Fruit fly (Drosophila melanogaster): ENCODE data around the gene peb.

peb gene

DNA sequence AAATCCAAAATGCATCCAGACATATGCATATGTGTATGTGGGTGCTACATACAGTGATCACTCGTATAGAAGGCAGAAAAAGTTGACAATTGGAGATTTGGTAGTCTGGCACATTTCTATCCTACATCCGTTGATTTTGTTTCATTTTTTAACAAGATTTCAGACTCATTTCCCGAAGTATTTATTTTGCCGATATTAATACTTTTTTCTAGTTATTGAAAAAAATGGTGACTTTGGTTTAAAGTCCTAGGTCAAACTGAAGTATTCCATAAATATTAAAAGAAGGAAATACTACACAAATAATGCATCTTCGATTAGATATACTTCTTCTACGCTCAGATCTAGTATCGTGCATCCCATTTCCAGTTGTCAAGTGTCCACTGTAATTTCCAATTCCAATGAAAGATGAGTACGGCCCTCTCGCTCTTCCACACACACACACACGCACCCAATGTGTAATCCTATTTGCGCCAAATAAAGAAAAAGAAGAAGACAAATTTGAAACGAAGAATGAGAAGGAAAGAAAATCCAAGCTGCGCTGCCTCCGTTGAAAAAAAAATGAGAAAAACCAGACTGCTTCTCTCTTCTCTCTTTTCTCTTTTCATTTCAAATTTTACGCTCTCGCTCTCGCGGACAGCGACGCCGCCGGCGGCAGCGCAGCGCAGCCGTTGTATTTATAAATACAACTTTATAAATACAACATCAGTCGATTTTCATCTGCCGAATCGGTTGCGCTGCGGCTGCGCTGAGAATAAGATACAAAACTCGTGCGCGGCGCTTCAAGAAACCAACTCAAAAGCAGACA lies at the start of gene peb:
TSS of gene peb (plus strand) at position 700 of the 805 bp plus-strand sequence.
- TF ChIP-seq CTCF (optimal IDR thresholded peaks at IDR 0.05) = no peak
- TF ChIP-seq CG8478 (optimal IDR thresholded peaks at IDR 0.05) = no peak

DNA sequence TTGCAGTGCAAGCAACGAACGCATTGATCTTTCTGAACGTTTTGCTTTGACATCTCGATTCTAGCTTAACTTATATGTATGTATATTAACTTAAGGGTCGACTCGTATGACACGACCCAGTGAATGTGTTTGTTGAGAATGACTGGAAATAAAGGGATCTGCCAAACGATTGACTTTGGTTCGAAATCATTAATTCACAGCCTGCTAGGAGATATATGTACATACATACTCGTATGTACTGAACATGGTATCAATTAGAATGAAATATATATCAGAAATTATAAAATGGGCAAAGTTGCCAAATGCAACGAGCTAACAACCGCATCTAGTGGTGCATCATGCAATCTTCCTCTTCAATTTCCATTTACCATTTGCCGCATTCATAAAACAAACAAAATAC lies 45.5 kb upstream of the peb start, which contains the start of gene CG12684:
TSS of gene CG12684 (minus strand) at position 101 of the 400 bp plus-strand sequence.
- no peak for TF ChIP-seq CG8478 (optimal IDR thresholded peaks at IDR 0.05)
- no peak for TF ChIP-seq CTCF (optimal IDR thresholded peaks at IDR 0.05)

DNA sequence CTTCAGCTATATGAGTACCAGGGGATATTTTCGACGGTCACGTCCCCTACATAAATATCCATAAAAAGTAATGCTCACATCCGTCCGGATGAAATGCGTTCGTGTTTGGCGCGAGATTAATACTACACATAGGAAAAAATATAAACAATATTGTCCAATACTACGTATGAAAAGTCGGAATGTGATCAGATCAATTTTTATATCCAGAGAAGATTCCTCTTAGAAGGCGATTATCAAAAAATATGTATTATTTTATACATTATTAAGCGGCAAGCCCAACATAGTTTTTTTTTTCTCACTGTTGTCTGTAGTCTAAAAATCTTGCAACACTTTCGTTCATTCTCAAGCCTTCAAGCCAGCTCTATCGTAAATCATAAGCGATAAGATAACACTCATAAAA lies 43.4 kb upstream of the peb start:
- TF ChIP-seq CG8478 (optimal IDR thresholded peaks at IDR 0.05) (no peak), CTCF (optimal IDR thresholded peaks at IDR 0.05) (no peak)

DNA sequence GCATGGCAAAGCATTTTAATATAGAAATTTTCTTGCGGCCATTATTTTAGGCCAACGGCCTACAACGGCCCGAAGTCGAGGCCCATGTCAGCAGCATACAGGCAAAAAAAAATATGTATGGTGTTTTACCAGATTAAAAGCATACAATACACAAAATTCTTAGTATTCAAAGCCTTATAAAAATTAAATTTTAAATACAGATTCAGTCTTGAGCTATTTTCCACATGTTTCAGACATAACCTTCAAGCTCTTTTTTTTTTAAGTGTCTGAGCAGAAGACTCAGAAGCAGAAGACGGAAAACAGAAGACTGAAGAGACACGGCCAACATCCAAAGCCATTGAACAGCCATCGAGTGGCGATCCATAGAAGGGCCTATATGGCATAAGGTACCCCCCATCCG lies 35.6 kb upstream of the peb start:
- no peak for TF ChIP-seq CTCF (optimal IDR thresholded peaks at IDR 0.05)
- TF ChIP-seq CG8478 (optimal IDR thresholded peaks at IDR 0.05) = no peak

DNA sequence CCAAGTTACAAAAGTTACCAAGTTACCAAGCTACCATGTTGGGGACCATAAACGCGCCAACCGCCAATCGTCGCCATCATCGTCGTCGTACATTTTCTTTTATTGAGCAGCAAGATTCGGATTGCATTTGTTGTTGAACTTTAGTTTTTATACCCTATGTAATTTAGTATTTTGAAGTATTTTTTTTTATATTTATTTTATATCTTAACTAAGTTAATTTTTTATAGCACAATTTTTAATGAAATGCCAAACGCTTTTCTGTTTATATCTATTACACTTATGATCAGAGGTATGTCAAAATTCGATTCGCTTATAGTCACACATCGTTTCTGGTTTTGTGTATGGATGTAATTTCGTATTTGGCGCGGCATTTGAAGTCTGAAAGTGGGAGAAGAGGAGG lies 34.9 kb upstream of the peb start:
- TF ChIP-seq CTCF (optimal IDR thresholded peaks at IDR 0.05) (no peak), CG8478 (optimal IDR thresholded peaks at IDR 0.05) (no peak)

DNA sequence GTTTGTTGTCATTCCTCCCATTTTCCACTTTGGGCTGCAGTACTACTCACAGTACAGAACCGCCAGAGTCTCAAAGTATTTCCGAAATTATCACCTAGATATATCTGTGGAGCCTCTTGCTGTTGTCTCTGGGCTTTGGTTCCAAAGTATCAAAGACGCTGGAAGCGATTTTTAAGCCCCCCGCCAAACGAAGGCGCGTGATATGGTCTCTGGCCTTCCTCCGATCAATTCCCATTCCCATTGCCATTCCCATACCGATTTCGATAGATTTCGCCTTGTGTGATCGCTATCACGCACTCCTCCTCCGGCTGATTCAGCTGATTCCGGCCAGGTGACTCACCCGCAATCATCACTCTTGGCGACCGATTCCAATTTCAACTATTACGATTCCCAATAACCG lies 29.8 kb upstream of the peb start:
- no peak for TF ChIP-seq CG8478 (optimal IDR thresholded peaks at IDR 0.05)
- no peak for TF ChIP-seq CTCF (optimal IDR thresholded peaks at IDR 0.05)

DNA sequence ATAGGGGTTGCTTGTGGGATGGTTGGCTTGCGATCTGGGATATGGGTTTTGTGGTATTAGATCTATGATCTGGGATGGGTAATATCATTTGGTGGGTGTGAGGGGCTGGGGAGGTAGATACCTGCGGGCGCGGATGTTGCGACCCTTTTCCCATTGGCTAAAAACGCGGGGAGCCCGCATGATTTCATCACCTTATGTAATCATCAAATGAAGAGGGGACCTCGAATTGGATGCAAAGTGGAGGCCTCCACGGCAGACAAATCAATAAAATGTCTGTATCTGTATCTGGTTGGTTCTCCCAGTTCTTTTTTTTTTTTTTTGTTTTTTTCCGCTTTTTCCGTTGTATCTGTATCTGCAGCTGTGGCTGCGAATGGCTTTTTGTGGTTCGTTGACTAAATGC lies 28.4 kb upstream of the peb start:
- TF ChIP-seq CTCF (optimal IDR thresholded peaks at IDR 0.05) = no peak
- no peak for TF ChIP-seq CG8478 (optimal IDR thresholded peaks at IDR 0.05)

DNA sequence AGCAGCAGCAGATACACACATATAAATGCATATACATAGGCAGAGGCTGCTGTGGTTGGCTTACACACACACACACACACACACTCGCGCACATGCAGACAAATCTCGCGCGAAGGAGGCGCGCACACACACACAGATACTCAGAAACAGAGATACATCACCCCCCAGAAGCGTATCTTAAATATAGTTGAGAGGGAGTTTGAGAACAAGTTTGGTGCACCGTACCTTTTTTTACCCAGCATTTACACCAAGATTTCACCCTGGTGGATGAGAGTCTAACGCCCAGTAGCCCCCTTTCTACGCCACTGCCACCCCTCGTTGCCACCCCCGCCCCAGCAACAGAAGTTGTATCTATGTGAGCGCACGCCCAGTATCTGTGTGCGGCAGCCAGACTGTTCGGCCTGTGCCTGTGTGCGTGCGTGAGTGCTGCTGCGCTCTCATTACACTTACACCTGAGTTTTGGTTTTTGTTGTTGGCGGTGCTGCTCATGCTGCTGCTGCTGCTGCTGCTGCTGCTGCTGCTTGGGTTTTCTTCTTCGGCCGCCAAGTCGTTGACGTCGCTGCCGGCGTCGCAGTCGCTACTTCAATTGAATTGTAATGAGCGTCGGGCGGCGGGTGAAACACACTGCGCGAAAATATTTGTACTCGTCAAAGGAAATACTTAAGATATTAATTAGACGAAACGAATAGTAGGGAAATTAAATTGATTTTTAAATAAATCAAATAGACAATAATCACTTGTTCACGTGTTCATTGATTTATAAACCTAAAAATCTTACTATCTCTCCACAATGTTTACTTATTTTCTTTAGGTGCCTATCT lies 27.2 kb upstream of the peb start:
- no peak for TF ChIP-seq CTCF (optimal IDR thresholded peaks at IDR 0.05)
- TF ChIP-seq CG8478 (optimal IDR thresholded peaks at IDR 0.05) = no peak

DNA sequence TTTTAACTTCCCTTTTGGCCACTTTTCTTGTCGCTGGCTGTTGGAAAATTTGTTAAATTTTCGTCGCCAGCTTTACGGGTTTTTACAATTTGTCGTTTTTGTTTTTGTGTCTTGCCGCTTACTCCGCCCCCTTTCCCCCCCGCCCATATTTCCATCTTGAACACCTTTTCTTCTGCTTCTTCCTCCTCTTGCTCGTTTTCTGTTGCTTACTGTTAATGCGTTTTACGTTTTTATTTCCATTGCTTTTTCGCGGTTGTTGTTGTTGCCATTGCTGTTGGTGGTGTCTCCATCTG lies 26.6 kb upstream of the peb start:
- TF ChIP-seq CTCF (optimal IDR thresholded peaks at IDR 0.05) (no peak), CG8478 (optimal IDR thresholded peaks at IDR 0.05) (no peak)

DNA sequence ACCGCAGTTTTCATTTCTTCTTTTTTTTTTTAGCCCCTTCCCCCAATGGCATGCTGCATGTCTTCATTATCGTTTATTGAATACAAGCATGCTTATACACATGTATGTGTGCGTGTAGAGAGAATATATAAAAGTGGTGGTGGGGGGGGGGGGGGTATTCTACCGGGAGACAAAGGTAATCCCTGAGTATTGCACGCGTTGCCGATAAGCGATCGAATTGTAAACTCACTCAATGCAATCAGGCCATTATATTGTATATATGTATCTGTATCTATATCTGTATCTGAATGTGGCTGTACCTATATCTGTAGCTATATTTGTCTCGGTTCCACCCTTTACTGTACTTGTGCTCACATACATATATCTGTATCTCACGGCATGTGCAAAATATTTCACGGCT lies 25.1 kb upstream of the peb start:
- no peak for TF ChIP-seq CTCF (optimal IDR thresholded peaks at IDR 0.05)
- TF ChIP-seq CG8478 (optimal IDR thresholded peaks at IDR 0.05) = no peak

DNA sequence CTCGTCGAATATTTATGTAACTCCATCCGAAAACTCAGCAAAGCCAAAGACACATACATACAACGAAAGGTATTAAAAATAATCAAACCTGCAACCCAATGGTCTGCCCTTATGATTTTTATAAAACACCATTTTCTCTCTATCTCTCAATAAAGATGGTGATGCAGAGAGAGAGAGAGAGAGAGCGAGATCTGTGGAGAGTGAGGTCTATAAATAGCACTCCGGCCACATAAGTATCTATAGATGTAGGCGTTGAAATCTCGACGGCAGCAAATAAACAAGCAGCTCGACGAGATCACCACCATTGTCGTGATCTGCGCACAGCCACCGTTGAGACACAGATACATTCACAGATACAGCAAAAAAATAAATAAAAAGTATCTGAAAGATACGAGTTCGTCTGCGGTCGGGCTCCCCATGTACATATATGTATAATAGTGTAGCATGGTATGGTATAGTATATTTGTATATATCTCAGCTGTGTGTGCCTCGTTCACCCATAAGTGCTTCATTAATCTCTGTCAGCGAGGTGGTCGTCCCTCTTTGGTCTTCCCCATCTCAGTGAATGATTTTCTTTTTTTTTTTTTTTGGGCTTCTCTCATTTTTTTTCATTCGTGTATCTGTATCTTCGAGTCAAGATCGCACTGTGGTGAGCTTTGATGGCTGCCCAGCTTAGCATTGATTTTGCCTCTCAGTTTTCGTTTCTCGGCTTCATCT lies 20.7 kb upstream of the peb start:
- TF ChIP-seq CG8478 (optimal IDR thresholded peaks at IDR 0.05) (no peak), CTCF (optimal IDR thresholded peaks at IDR 0.05) (no peak)

DNA sequence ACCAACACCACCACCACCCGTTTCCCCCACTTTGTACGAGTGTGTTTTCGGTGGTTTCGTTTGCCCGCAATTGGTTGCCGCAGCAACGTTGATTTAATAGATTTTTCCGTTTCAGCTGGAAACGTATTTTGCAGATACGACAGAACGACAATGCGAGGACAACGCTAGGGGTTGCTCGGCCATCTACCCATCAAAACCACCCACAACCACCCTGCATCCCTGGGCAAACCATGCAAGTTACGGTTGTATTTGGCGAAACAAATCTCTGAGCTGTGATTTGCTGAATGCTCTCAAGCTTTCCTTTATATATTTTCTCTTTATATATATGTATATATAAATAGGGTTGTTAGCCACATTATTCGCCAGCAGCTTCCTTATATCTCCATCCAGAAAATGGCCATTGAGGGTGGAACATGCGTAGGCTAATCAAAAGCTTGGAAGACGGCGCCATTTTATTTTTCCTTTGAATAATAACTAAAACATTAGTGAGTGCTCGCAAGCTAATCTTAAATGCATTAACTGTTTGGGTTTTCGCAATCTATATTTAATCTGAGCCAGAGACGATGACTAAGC lies 17.4 kb upstream of the peb start:
- TF ChIP-seq CTCF (optimal IDR thresholded peaks at IDR 0.05) (no peak), CG8478 (optimal IDR thresholded peaks at IDR 0.05) (no peak)

DNA sequence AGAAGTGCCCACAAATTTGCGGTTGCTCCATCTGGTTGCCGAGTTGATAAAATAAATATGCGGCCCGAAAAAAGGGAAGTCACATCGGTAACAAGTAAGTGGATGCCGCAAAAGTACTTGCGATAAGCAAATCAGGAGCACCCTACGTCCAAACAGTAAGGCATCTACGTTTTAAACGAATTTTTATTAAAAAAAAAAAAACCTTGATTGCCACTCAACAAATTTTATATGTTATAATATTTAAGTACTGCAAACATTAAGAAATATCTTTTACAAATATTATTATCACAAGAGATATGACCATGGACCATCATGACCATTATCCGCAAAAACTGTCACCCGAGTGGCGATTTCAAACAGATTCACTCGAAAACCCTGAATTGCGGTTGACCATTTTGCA lies 13.3 kb upstream of the peb start:
- TF ChIP-seq CTCF (optimal IDR thresholded peaks at IDR 0.05) = no peak
- no peak for TF ChIP-seq CG8478 (optimal IDR thresholded peaks at IDR 0.05)

DNA sequence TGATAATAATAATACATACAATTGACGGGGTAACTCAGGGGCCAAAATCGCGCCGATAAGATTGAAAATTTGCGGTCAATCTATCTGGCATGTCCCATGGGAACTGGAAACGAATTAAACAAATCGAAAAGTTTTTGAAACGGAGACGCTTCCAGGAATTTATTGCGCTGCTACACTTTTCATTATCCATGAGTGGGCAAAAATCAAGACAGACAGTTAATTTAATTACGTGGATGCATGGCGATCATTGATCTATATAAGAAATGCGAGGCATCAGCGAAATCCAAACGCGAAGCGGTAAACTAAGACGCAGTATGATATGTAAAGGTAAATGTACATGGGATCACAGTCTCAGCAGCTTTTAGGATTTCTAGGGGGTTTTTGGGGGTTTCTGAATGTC lies 12.8 kb upstream of the peb start:
- TF ChIP-seq CTCF (optimal IDR thresholded peaks at IDR 0.05) (no peak), CG8478 (optimal IDR thresholded peaks at IDR 0.05) (no peak)

DNA sequence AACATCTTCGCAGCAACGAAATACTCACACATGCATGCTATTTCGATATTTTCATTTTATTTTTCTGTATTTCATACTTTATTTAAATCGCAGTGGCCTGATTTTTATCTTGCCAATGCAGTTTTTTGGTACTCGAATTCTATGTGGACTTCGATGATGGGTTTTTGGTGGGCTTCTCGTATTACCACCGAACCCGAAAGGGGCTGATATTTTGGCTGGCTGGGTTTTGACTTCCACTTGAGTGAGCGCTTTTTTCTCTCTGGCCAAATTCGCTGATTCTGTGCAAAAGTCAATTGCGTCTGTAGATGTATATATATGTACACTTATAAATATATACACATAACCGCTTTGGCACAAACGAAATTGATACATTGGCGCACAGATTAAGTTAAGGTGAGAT lies 12.1 kb upstream of the peb start:
- TF ChIP-seq CG8478 (optimal IDR thresholded peaks at IDR 0.05) (no peak), CTCF (optimal IDR thresholded peaks at IDR 0.05) (no peak)

Data from S2 (cell line).